Fruit fly (Drosophila melanogaster): ENCODE data around the gene CG32228.
A peak's percentile ranks its signal among the peaks of the same experiment; 100 is the strongest.

The CG32228 gene

DNA sequence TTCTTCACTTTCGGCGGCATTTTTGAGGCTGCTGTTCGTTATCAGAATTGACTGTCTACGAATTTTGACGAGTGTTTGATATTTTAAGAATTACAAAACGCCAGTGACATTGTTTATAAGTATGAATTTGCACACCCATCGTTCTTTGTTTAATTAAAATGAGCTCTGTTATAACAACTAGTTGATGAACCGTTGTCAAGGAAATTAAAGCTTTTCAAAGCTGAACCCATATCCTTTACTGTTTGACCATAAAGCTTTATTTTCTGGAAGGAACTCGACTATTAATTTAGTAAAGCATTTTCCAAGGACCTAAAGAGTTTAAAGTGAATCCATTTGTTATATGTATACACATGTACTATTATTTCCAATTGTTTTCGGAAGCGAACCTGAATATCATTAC is 9.6 kb downstream of the CG32228 start, which contains the start of gene CG17122:
Gene CG17122, minus strand, starts transcription at position 101 of the 400 bp plus-strand sequence.
- TF ChIP-seq CG8478 (optimal IDR thresholded peaks at IDR 0.05), result no peak
- no peak for TF ChIP-seq CTCF (optimal IDR thresholded peaks at IDR 0.05)

dm6 chr3L:20275886-20276285 is 10.3 kb downstream of the CG32228 start:
- TF ChIP-seq CTCF (optimal IDR thresholded peaks at IDR 0.05) (no peak), CG8478 (optimal IDR thresholded peaks at IDR 0.05) (no peak)

- no peak for TF ChIP-seq CTCF (optimal IDR thresholded peaks at IDR 0.05)
These were observed 11.0 kb downstream of the CG32228 start for dm6 chr3L:20276615-20277014.

DNA sequence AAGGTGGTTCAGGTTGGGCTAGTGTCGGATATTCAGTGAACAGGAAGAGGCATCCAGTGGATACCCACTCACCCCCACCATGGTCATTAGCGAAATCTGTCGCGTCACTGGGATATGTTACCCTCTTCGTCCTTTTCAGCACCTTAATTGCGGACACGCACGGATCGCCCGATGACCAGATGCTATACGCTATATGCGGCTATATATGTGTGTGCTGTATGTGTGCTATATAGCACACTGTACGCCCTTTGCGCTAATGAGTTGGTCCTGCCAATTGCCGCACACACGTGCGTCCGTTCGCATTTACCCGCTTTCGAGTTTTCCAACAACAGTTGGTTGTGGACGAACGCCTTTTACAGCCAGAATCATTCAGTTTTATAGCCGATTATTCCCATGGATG is 15.6 kb downstream of the CG32228 start:
- TF ChIP-seq CTCF (optimal IDR thresholded peaks at IDR 0.05) (no peak), CG8478 (optimal IDR thresholded peaks at IDR 0.05) (no peak)

dm6 chr3L:20287046-20287445 is 21.4 kb downstream of the CG32228 start:
- TF ChIP-seq CG8478 (optimal IDR thresholded peaks at IDR 0.05), result no peak
- TF ChIP-seq CTCF (optimal IDR thresholded peaks at IDR 0.05), result no peak

DNA sequence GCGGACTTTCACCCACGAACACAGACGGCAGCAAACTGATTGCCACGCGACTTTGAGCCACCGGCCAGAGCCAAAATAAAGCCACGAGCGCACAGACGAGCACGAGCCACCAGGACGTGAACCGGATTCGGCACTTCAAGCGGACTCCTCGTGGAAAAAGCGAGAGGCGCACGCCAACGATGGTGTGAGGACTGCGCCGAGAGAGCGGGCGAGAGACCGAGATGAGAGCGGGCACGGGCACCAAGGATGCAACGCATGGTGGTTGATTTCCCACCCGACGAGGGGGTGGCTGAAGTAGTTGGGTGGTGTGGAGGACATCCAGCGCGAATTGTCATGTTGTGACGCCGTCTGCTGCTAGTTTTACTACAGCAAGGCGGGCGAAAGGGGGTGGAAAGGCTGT is 29.5 kb downstream of the CG32228 start, which contains the start of gene gogo:
Gene gogo, minus strand, starts transcription at position 39 of the 400 bp plus-strand sequence.
- TF ChIP-seq CG8478 (optimal IDR thresholded peaks at IDR 0.05) (no peak), CTCF (optimal IDR thresholded peaks at IDR 0.05) (no peak)

dm6 chr3L:20296797-20297196 is 31.2 kb downstream of the CG32228 start, which contains the start of gene FRG1:
Gene FRG1, minus strand, starts transcription at chr3L:20296971.
- TF ChIP-seq CTCF (optimal IDR thresholded peaks at IDR 0.05) (no peak), CG8478 (optimal IDR thresholded peaks at IDR 0.05) (no peak)

dm6 chr3L:20299110-20299509 is 33.5 kb downstream of the CG32228 start, which contains the start of gene SCCRO4:
Gene SCCRO4, plus strand, starts transcription at chr3L:20299410.
- TF ChIP-seq CG8478 (optimal IDR thresholded peaks at IDR 0.05) (no peak), CTCF (optimal IDR thresholded peaks at IDR 0.05) (no peak)

dm6 chr3L:20302081-20302630 is 36.5 kb downstream of the CG32228 start, which contains the start of gene Pex23:
Gene Pex23, minus strand, starts transcription at chr3L:20302141.
- no peak for TF ChIP-seq CG8478 (optimal IDR thresholded peaks at IDR 0.05)
- TF ChIP-seq CTCF (optimal IDR thresholded peaks at IDR 0.05), result peak in 1 of 2 experiments; percentile 38

DNA sequence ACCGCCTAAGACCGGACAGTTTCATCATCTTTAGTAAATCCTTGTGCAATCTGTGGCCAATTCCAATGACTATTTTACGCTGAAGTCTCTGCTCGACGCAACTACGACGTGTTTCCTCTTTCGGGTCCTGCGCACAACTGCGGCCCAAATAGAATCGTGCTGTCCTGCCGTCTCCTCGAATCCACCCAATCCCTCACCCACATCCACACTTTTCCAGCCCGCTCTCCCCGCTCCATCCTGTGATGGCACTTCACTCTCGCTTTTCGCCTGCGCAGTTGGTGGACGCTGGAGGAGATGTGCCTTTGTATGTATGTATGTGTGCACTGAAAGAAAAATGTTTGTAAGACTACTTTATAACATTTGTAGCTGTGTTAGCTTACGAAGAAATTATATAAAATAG is 40.5 kb downstream of the CG32228 start, which contains the start of gene CG32225:
Gene CG32225, minus strand, starts transcription at position 142 of the 400 bp plus-strand sequence.
- TF ChIP-seq CG8478 (optimal IDR thresholded peaks at IDR 0.05), result no peak
- TF ChIP-seq CTCF (optimal IDR thresholded peaks at IDR 0.05), result no peak

DNA sequence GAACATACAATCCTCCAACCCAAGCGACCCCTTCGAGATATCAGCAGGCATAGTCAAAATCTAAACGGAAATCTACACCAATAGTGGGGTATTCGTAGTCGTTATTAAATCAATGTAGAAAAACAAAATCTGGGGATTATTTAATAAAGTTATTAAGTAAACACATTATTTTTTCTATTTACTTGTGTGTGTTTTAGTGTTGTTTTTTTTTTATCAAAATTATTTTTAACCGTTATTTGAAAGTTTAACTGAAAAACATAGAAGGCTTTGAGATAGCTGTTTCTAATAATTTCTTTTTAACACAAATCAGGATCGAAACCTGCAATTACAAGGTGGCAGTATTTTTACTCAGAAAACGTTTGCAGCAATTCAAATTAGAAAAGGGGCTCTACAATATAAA is 43.7 kb downstream of the CG32228 start, which contains the start of gene polo:
Gene polo, plus strand, starts transcription at position 301 of the 400 bp plus-strand sequence.
- TF ChIP-seq CTCF (optimal IDR thresholded peaks at IDR 0.05), result no peak
- no peak for TF ChIP-seq CG8478 (optimal IDR thresholded peaks at IDR 0.05)

- TF ChIP-seq CTCF (optimal IDR thresholded peaks at IDR 0.05), result peak; percentile 38 to 43
- no peak for TF ChIP-seq CG8478 (optimal IDR thresholded peaks at IDR 0.05)
These were observed 44.4 kb downstream of the CG32228 start for dm6 chr3L:20309758-20310733.

- TF ChIP-seq CTCF (optimal IDR thresholded peaks at IDR 0.05), result peak; percentile 54 to 59
- no peak for TF ChIP-seq CG8478 (optimal IDR thresholded peaks at IDR 0.05)
These were observed 47.9 kb downstream of the CG32228 start, which contains the start of gene alphaSnap for dm6 chr3L:20313469-20313868. Gene alphaSnap, plus strand, starts transcription at chr3L:20313632.

- TF ChIP-seq CTCF (optimal IDR thresholded peaks at IDR 0.05) (no peak), CG8478 (optimal IDR thresholded peaks at IDR 0.05) (no peak)
These were observed 51.5 kb downstream of the CG32228 start, which contains the start of gene Spn77Ba for dm6 chr3L:20316956-20317589. Gene Spn77Ba, plus strand, starts transcription at chr3L:20317190.

dm6 chr3L:20317751-20318150 is 52.1 kb downstream of the CG32228 start:
- TF ChIP-seq CTCF (optimal IDR thresholded peaks at IDR 0.05) (no peak), CG8478 (optimal IDR thresholded peaks at IDR 0.05) (no peak)

Measured in S2 (cell line).